Worm (Caenorhabditis elegans): ENCODE results near the gene Y73F4A.2.
A peak's percentile ranks its signal among the peaks of the same experiment; 100 is the strongest.
"Not testable (repeated sequence)": the region's sequence is repeated elsewhere in the genome, so short reads cannot be mapped to it uniquely, and the experiment has no call there.

The Y73F4A.2 gene

ce11 chrIV:9067277-9068197 is 24.4 kb upstream of the Y73F4A.2 start (continued):
- TF ChIP-seq Y95B8A.8 (GFP tag; IDR thresholded peaks at IDR 0.05), result 0 out of 2 replicates have a peak, but pooled peaks have one; percentile 55
- peak; percentile 98 for TF ChIP-seq hsf-1 (GFP tag; IDR thresholded peaks at IDR 0.05)
- 0 out of 2 replicates have a peak, but pooled peaks have one; percentile 9 for TF ChIP-seq Y79H2A.3 (GFP tag; conservative IDR thresholded peaks at IDR 0.05)
- TF ChIP-seq snpc-4 (GFP tag; optimal IDR thresholded peaks at IDR 0.05), result not testable (repeated sequence)
- TF ChIP-seq snpc-4 (tag; optimal IDR thresholded peaks at IDR 0.05), result peak in 3 of 4 experiments; percentile 51 to 88 (median 61)
- peak; percentile 51 for TF ChIP-seq D2030.7 (GFP tag; IDR thresholded peaks at IDR 0.05)
- peak; percentile 15 for TF ChIP-seq tbp1 (GFP tag; optimal IDR thresholded peaks at IDR 0.05)
- TF ChIP-seq attf-6 (GFP tag; IDR thresholded peaks at IDR 0.05), result peak; percentile 92
- TF ChIP-seq B0336.3 (GFP tag; IDR thresholded peaks at IDR 0.05), result 0 out of 2 replicates have a peak, but pooled peaks have one; percentile 26
- peak; percentile 70 for TF ChIP-seq dox-1 (GFP tag; IDR thresholded peaks at IDR 0.05)
- peak; percentile 13; the same call in 1 of the 2 replicates for TF ChIP-seq ztf-28 (GFP tag; IDR thresholded peaks at IDR 0.05)
- peak; percentile 55 for TF ChIP-seq snpc-1.1 (tag; optimal IDR thresholded peaks at IDR 0.05; ENCODE audit: insufficient read depth)

- TF ChIP-seq cebp-1 (GFP tag; IDR thresholded peaks at IDR 0.05), result no peak
- peak; percentile 25 for TF ChIP-seq cebp-1 (tag; optimal IDR thresholded peaks at IDR 0.05)
- no peak for TF ChIP-seq attf-6 (GFP tag; IDR thresholded peaks at IDR 0.05)
Observed at ce11 chrIV:9063518-9063917, 20.4 kb upstream of the Y73F4A.2 start.

DNA sequence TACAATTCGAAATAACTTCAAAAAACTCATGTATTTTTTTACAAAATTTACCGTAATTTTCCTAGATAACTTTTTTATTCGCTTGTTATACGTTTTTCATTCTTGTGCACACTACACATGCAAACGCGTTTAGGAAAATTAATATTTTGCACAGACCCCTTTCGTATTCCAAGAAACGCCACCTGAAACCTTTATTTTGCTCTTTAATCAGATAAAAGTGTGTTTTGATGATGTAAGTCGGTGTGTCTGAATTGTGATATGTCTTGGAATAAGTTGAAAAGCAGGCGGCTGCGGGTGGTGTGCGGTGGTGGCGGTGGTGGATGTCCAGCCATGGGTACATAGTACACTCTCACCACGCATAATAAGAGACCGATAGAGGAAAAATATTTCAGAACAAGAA is 10.3 kb upstream of the Y73F4A.2 start:
- no peak for TF ChIP-seq akir-1 (GFP tag; optimal IDR thresholded peaks at IDR 0.05)
- no peak for TF ChIP-seq lsy-27 (tag; optimal IDR thresholded peaks at IDR 0.05; ENCODE audit: borderline replicate concordance, insufficient read depth)
- no peak for TF ChIP-seq ccch-3 (GFP tag; optimal IDR thresholded peaks at IDR 0.05)
- no peak for TF ChIP-seq madf-6 (GFP tag; IDR thresholded peaks at IDR 0.05)
- no peak for TF ChIP-seq ama-1 (optimal IDR thresholded peaks at IDR 0.05)
- no peak for TF ChIP-seq ama-1 (GFP tag; optimal IDR thresholded peaks at IDR 0.05)
- no peak for TF ChIP-seq snpc-4 (GFP tag; optimal IDR thresholded peaks at IDR 0.05)
- TF ChIP-seq snpc-4 (tag; optimal IDR thresholded peaks at IDR 0.05), result no peak
- TF ChIP-seq B0336.3 (GFP tag; IDR thresholded peaks at IDR 0.05), result no peak
- TF ChIP-seq K11D2.4 (GFP tag; IDR thresholded peaks at IDR 0.05), result no peak
- TF ChIP-seq sea-2 (GFP tag; IDR thresholded peaks at IDR 0.05), result no peak
- no peak for TF ChIP-seq cebp-1 (GFP tag; IDR thresholded peaks at IDR 0.05)
- TF ChIP-seq cebp-1 (tag; optimal IDR thresholded peaks at IDR 0.05), result no peak
- TF ChIP-seq lag-1 (GFP tag; IDR thresholded peaks at IDR 0.05), result no peak
- TF ChIP-seq ztf-3 (GFP tag; optimal IDR thresholded peaks at IDR 0.05), result no peak
- no peak for TF ChIP-seq F10E7.11 (tag; optimal IDR thresholded peaks at IDR 0.05)
- no peak for TF ChIP-seq pbrm-1 (GFP tag; IDR thresholded peaks at IDR 0.05)
- no peak for TF ChIP-seq aptf-3 (GFP tag; IDR thresholded peaks at IDR 0.05)
- TF ChIP-seq egl-44 (GFP tag; IDR thresholded peaks at IDR 0.05), result no peak
- no peak for TF ChIP-seq rcor-1 (GFP tag; IDR thresholded peaks at IDR 0.05)

ce11 chrIV:9051510-9052175 is 8.5 kb upstream of the Y73F4A.2 start:
- TF ChIP-seq efl-1 (GFP tag; optimal IDR thresholded peaks at IDR 0.05) (no peak), lir-1 (GFP tag; conservative IDR thresholded peaks at IDR 0.05) (no peak), nhr-120 (GFP tag; IDR thresholded peaks at IDR 0.05) (no peak), nhr-27 (tag; optimal IDR thresholded peaks at IDR 0.05) (no peak), B0035.1 (tag; optimal IDR thresholded peaks at IDR 0.05) (no peak), die-1 (tag; optimal IDR thresholded peaks at IDR 0.05) (no peak), mcd-1 (GFP tag; IDR thresholded peaks at IDR 0.05) (no peak), lag-1 (GFP tag; IDR thresholded peaks at IDR 0.05) (no peak)
